Worm (Caenorhabditis elegans) whole organism, L2 larva: Measurements from ENCODE around the gene glb-30.
A peak's percentile ranks its signal among the peaks of the same experiment; 100 is the strongest.

ENCODE experiments used
- C34F6.9 ChIP-seq: fragments of 150-350 bp; optimal IDR thresholded peaks from 2 replicates; lab custom pipeline; 2014; ENCODE audit warnings: missing biosample characterization, missing genetic modification characterization
- F13H6.1 ChIP-seq: sonication (generic microtip); optimal IDR thresholded peaks from 2 replicates; lab custom pipeline; 2016; ENCODE audit warnings: missing genetic modification characterization, missing compliant biosample characterization
- R02D3.7 ChIP-seq: fragments of 150-350 bp; optimal IDR thresholded peaks from 2 replicates; lab custom pipeline; 2014; ENCODE audit warnings: missing biosample characterization, missing genetic modification characterization
- Y55F3AM.14 ChIP-seq: fragments of 200-800 bp; sonication (Bioruptor generic); optimal IDR thresholded peaks from 2 replicates; lab custom pipeline; 2018; ENCODE audit warnings: mild to moderate bottlenecking, missing genetic modification characterization, missing compliant biosample characterization
- ZK546.5 ChIP-seq: sonication (generic microtip); optimal IDR thresholded peaks from 2 replicates; lab custom pipeline; 2017; ENCODE audit warnings: missing biosample characterization, missing genetic modification characterization
- alr-1 ChIP-seq: fragments of 150-350 bp; optimal IDR thresholded peaks from 2 replicates; lab custom pipeline; 2014; ENCODE audit warnings: missing biosample characterization, missing genetic modification characterization
- aly-2 ChIP-seq: fragments of 150-350 bp; optimal IDR thresholded peaks from 2 replicates; lab custom pipeline; 2014; ENCODE audit warnings: missing biosample characterization, missing genetic modification characterization
- ama-1 ChIP-seq: fragments of 150-350 bp; optimal IDR thresholded peaks from 2 replicates; lab custom pipeline; 2018; ENCODE audit warnings: inconsistent platforms
- blmp-1 ChIP-seq: sonication (generic microtip); optimal IDR thresholded peaks from 2 replicates; lab custom pipeline; 2017; ENCODE audit warnings: missing genetic modification characterization, mild to moderate bottlenecking, missing compliant biosample characterization, antibody characterized with exemption, moderate library complexity; ENCODE audit not compliant: insufficient read depth
- ceh-16 ChIP-seq: fragments of 150-350 bp; optimal IDR thresholded peaks from 2 replicates; lab custom pipeline; 2014; ENCODE audit warnings: missing biosample characterization, missing genetic modification characterization
- ceh-82 ChIP-seq: fragments of 150-350 bp; optimal IDR thresholded peaks from 2 replicates; lab custom pipeline; 2014; ENCODE audit warnings: missing biosample characterization, missing genetic modification characterization
- crh-2 ChIP-seq: sonication (generic microtip); optimal IDR thresholded peaks from 2 replicates; lab custom pipeline; 2017; ENCODE audit warnings: missing biosample characterization, missing genetic modification characterization
- dmd-4 ChIP-seq: sonication (generic microtip); optimal IDR thresholded peaks from 2 replicates; lab custom pipeline; 2017; ENCODE audit warnings: missing biosample characterization, missing genetic modification characterization
- egl-27 ChIP-seq: sonication (generic microtip); optimal IDR thresholded peaks from 3 replicates; lab custom pipeline; 2017; ENCODE audit warnings: missing biosample characterization, missing genetic modification reagents, missing genetic modification characterization
- elt-1 ChIP-seq: fragments of 150-350 bp; optimal IDR thresholded peaks from 2 replicates; lab custom pipeline; 2014; ENCODE audit warnings: missing biosample characterization, missing genetic modification characterization
- elt-3 ChIP-seq: sonication (generic microtip); optimal IDR thresholded peaks from 2 replicates; lab custom pipeline; 2017; ENCODE audit warnings: missing biosample characterization, missing genetic modification characterization
- fos-1 ChIP-seq: fragments of 150-350 bp; optimal IDR thresholded peaks from 2 replicates; lab custom pipeline; 2014; ENCODE audit warnings: missing biosample characterization, missing genetic modification characterization
- gmeb-1 ChIP-seq: fragments of 150-350 bp; optimal IDR thresholded peaks from 2 replicates; lab custom pipeline; 2014; ENCODE audit warnings: missing biosample characterization, missing genetic modification characterization
- lin-11 ChIP-seq: fragments of 150-350 bp; sonication (generic microtip); optimal IDR thresholded peaks from 2 replicates; lab custom pipeline; 2014; ENCODE audit warnings: missing biosample characterization, missing genetic modification characterization, inconsistent platforms, mixed read lengths
- lin-13 ChIP-seq: fragments of 150-350 bp; optimal IDR thresholded peaks from 2 replicates; lab custom pipeline; 2014; ENCODE audit warnings: missing biosample characterization, missing genetic modification reagents, missing genetic modification characterization
- lin-39 ChIP-seq: fragments of 150-350 bp; optimal IDR thresholded peaks from 2 replicates; lab custom pipeline; 2014; ENCODE audit warnings: missing biosample characterization, missing genetic modification reagents, missing genetic modification characterization
- lsy-2 ChIP-seq, 2 experiments: fragments of 150-350 bp in 1 of 2; sonication (generic microtip) in 1 of 2; optimal IDR thresholded peaks; 2 replicates each; lab custom pipeline; 2014 to 2017; ENCODE audit warnings: missing biosample characterization in 2 of 2, missing genetic modification characterization in 2 of 2
- mab-5 ChIP-seq: fragments of 150-350 bp; optimal IDR thresholded peaks from 2 replicates; lab custom pipeline; 2014; ENCODE audit warnings: missing biosample characterization, missing genetic modification characterization
- mbf-1 ChIP-seq: sonication (generic microtip); optimal IDR thresholded peaks from 2 replicates; lab custom pipeline; 2017; ENCODE audit warnings: missing biosample characterization, missing genetic modification characterization
- mdl-1 ChIP-seq, 2 experiments: fragments of 150-350 bp in 1 of 2; sonication (generic microtip) in 1 of 2; optimal IDR thresholded peaks; 2 replicates each; lab custom pipeline; 2017; ENCODE audit warnings: missing biosample characterization in 2 of 2, missing genetic modification characterization in 2 of 2
- nhr-10 ChIP-seq: sonication (generic microtip); optimal IDR thresholded peaks from 2 replicates; lab custom pipeline; 2017; ENCODE audit warnings: missing biosample characterization, missing genetic modification characterization
- nhr-11 ChIP-seq: fragments of 150-350 bp; optimal IDR thresholded peaks from 2 replicates; lab custom pipeline; 2014; ENCODE audit warnings: missing biosample characterization, missing genetic modification characterization
- nhr-12 ChIP-seq: fragments of 150-350 bp; optimal IDR thresholded peaks from 2 replicates; lab custom pipeline; 2014; ENCODE audit warnings: missing biosample characterization, missing genetic modification characterization
- nhr-129 ChIP-seq: fragments of 150-350 bp; optimal IDR thresholded peaks from 2 replicates; lab custom pipeline; 2014; ENCODE audit warnings: missing biosample characterization, missing genetic modification characterization
- nhr-21 ChIP-seq: fragments of 150-350 bp; optimal IDR thresholded peaks from 2 replicates; lab custom pipeline; 2014; ENCODE audit warnings: missing biosample characterization, missing genetic modification characterization
- nhr-23 ChIP-seq: fragments of 150-350 bp; optimal IDR thresholded peaks from 2 replicates; lab custom pipeline; 2014; ENCODE audit warnings: missing biosample characterization, missing genetic modification reagents, missing genetic modification characterization
- nhr-237 ChIP-seq: fragments of 150-350 bp; optimal IDR thresholded peaks from 2 replicates; lab custom pipeline; 2014; ENCODE audit warnings: missing biosample characterization, missing genetic modification characterization
- nhr-25 ChIP-seq: fragments of 150-350 bp; sonication (generic microtip); optimal IDR thresholded peaks from 3 replicates; lab custom pipeline; 2014; ENCODE audit warnings: missing biosample characterization, missing genetic modification characterization
- nhr-6 ChIP-seq: fragments of 150-350 bp; optimal IDR thresholded peaks from 2 replicates; lab custom pipeline; 2014; ENCODE audit warnings: missing biosample characterization, missing genetic modification characterization
- nhr-77 ChIP-seq: fragments of 150-350 bp; optimal IDR thresholded peaks from 2 replicates; lab custom pipeline; 2014; ENCODE audit warnings: missing biosample characterization, missing genetic modification characterization
- peb-1 ChIP-seq: fragments of 150-350 bp; optimal IDR thresholded peaks from 2 replicates; lab custom pipeline; 2014; ENCODE audit warnings: missing biosample characterization, missing genetic modification characterization
- sem-4 ChIP-seq: fragments of 150-350 bp; optimal IDR thresholded peaks from 2 replicates; lab custom pipeline; 2014; ENCODE audit warnings: missing biosample characterization, missing genetic modification reagents, missing genetic modification characterization
- skn-1 ChIP-seq: sonication (generic microtip); optimal IDR thresholded peaks from 2 replicates; lab custom pipeline; 2017; ENCODE audit warnings: missing biosample characterization, missing genetic modification characterization
- sma-3 ChIP-seq: sonication (generic microtip); optimal IDR thresholded peaks from 2 replicates; lab custom pipeline; 2016; ENCODE audit warnings: missing genetic modification reagents, missing genetic modification characterization, missing compliant biosample characterization
- sma-9 ChIP-seq, 2 experiments: fragments of 150-350 bp in 1 of 2; sonication (generic microtip) in 1 of 2; optimal IDR thresholded peaks; 2 replicates each; lab custom pipeline; 2014 to 2016; ENCODE audit warnings: missing genetic modification characterization in 2 of 2, mild to moderate bottlenecking in 1 of 2, missing biosample characterization in 1 of 2, missing compliant biosample characterization in 1 of 2, missing genetic modification reagents in 1 of 2, moderate library complexity in 1 of 2
- unc-39 ChIP-seq: fragments of 150-350 bp; optimal IDR thresholded peaks from 2 replicates; lab custom pipeline; 2014; ENCODE audit warnings: missing biosample characterization, missing genetic modification characterization
- unc-55 ChIP-seq: fragments of 150-350 bp; sonication (generic microtip); optimal IDR thresholded peaks from 3 replicates; lab custom pipeline; 2014; ENCODE audit warnings: missing biosample characterization, missing genetic modification reagents, missing genetic modification characterization
- unc-62 ChIP-seq: fragments of 150-350 bp; optimal IDR thresholded peaks from 2 replicates; lab custom pipeline; 2014; ENCODE audit warnings: missing biosample characterization, missing genetic modification reagents, missing genetic modification characterization
- zag-1 ChIP-seq: fragments of 150-350 bp; optimal IDR thresholded peaks from 2 replicates; lab custom pipeline; 2014; ENCODE audit warnings: missing biosample characterization, missing genetic modification characterization
- ztf-1 ChIP-seq: fragments of 200-800 bp; sonication (Bioruptor generic); conservative IDR thresholded peaks from 2 replicates; pipeline ENCODE4 v1.3.6; 2022; ENCODE audit warnings: missing genetic modification characterization, missing compliant biosample characterization
- ztf-11 ChIP-seq: sonication (generic microtip); optimal IDR thresholded peaks from 2 replicates; lab custom pipeline; 2017; ENCODE audit warnings: missing biosample characterization, missing genetic modification characterization
- ztf-4 ChIP-seq: fragments of 150-350 bp; optimal IDR thresholded peaks from 2 replicates; lab custom pipeline; 2014; ENCODE audit warnings: missing biosample characterization, missing genetic modification characterization

The glb-30 gene

ce11 chrIII:1687999-1688398 lies 19.6 kb upstream of the glb-30 start, which contains the start of gene Y22D7AR.7:
TSS of gene Y22D7AR.7 (minus strand) at chrIII:1688099.
- TF ChIP-seq nhr-25 (tag; lab: Kevin White, UChicago) (no peak), lin-13 (no peak)

- TF ChIP-seq unc-55 (GFP tag; lab: Kevin White, UChicago) (no peak), aly-2 (tag; lab: Kevin White, UChicago) (no peak), unc-39 (tag; lab: Kevin White, UChicago) (no peak), F13H6.1 (tag; lab: Kevin White, UChicago) (peak; percentile 37), ztf-4 (tag; lab: Kevin White, UChicago) (peak; percentile 22), Y55F3AM.14 (GFP tag; lab: Kevin White, UChicago) (no peak), nhr-237 (tag; lab: Kevin White, UChicago) (no peak), fos-1 (no peak), R02D3.7 (tag; lab: Kevin White, UChicago) (no peak), skn-1 (no peak), ceh-82 (no peak), elt-3 (no peak), C34F6.9 (tag; lab: Kevin White, UChicago) (peak; percentile 37), ceh-16 (no peak), crh-2 (no peak), elt-1 (tag; lab: Kevin White, UChicago) (no peak), gmeb-1 (tag; lab: Kevin White, UChicago) (no peak), lin-11 (tag; lab: Kevin White, UChicago) (peak; percentile 19), ztf-1 (GFP tag; lab: Robert Waterston, UW) (no peak), nhr-10 (tag; lab: Kevin White, UChicago) (no peak), nhr-11 (no peak), sem-4 (tag; lab: Kevin White, UChicago) (no peak), nhr-129 (tag; lab: Kevin White, UChicago) (peak; percentile 70), nhr-21 (tag; lab: Kevin White, UChicago) (no peak), mdl-1 (tag; optimal IDR thresholded peaks at IDR 0.05; lab: Kevin White, UChicago) (peak; percentile 1 to 38), blmp-1 (tag; lab: Kevin White, UChicago) (no peak), dmd-4 (tag; lab: Kevin White, UChicago) (no peak), ZK546.5 (tag; lab: Kevin White, UChicago) (no peak), nhr-12 (tag; lab: Kevin White, UChicago) (no peak), unc-62 (GFP tag; lab: Kevin White, UChicago) (no peak), sma-9 (GFP tag; optimal IDR thresholded peaks at IDR 0.05; lab: Kevin White, UChicago) (peak; percentile 74), sma-9 (tag; optimal IDR thresholded peaks at IDR 0.05; lab: Kevin White, UChicago) (no peak), nhr-25 (tag; lab: Kevin White, UChicago) (no peak), mbf-1 (tag; lab: Kevin White, UChicago) (no peak), ama-1 (lab: Kevin White, UChicago) (no peak), mab-5 (tag; lab: Kevin White, UChicago) (no peak), peb-1 (tag; lab: Kevin White, UChicago) (no peak), alr-1 (tag; lab: Kevin White, UChicago) (no peak), nhr-77 (tag; lab: Kevin White, UChicago) (no peak), lsy-2 (tag; optimal IDR thresholded peaks at IDR 0.05; lab: Kevin White, UChicago) (no peak), nhr-6 (tag; lab: Kevin White, UChicago) (no peak)
Measured at ce11 chrIII:1682262-1682661, 13.8 kb upstream of the glb-30 start.

ce11 chrIII:1680996-1681395 lies 12.6 kb upstream of the glb-30 start:
- TF ChIP-seq mab-5 (tag; lab: Kevin White, UChicago) (peak; percentile 74), nhr-77 (tag; lab: Kevin White, UChicago) (no peak), sma-9 (GFP tag; optimal IDR thresholded peaks at IDR 0.05; lab: Kevin White, UChicago) (peak; percentile 93), sma-9 (tag; optimal IDR thresholded peaks at IDR 0.05; lab: Kevin White, UChicago) (no peak), crh-2 (peak; percentile 88), sma-3 (GFP tag; lab: Kevin White, UChicago) (peak; percentile 93), lin-13 (peak; percentile 64), C34F6.9 (tag; lab: Kevin White, UChicago) (peak; percentile 74), ceh-82 (no peak), unc-39 (tag; lab: Kevin White, UChicago) (no peak), nhr-21 (tag; lab: Kevin White, UChicago) (peak; percentile 88), nhr-129 (tag; lab: Kevin White, UChicago) (peak; percentile 76), peb-1 (tag; lab: Kevin White, UChicago) (no peak), ztf-4 (tag; lab: Kevin White, UChicago) (no peak), elt-1 (tag; lab: Kevin White, UChicago) (no peak), ztf-11 (tag; lab: Kevin White, UChicago) (no peak), lsy-2 (tag; optimal IDR thresholded peaks at IDR 0.05; lab: Kevin White, UChicago) (peak; percentile 16 to 74), R02D3.7 (tag; lab: Kevin White, UChicago) (no peak), lin-11 (tag; lab: Kevin White, UChicago) (no peak), lin-39 (no peak), sem-4 (tag; lab: Kevin White, UChicago) (peak; percentile 82), nhr-6 (tag; lab: Kevin White, UChicago) (peak; percentile 82), egl-27 (peak; percentile 85), unc-62 (GFP tag; lab: Kevin White, UChicago) (no peak), fos-1 (peak; percentile 96), ceh-16 (no peak), ZK546.5 (tag; lab: Kevin White, UChicago) (no peak), F13H6.1 (tag; lab: Kevin White, UChicago) (peak; percentile 84), gmeb-1 (tag; lab: Kevin White, UChicago) (peak; percentile 89), ama-1 (lab: Kevin White, UChicago) (no peak), zag-1 (tag; lab: Kevin White, UChicago) (no peak), nhr-23 (tag; lab: Kevin White, UChicago) (no peak)
